Worm (Caenorhabditis elegans): ENCODE results near the gene F43E2.11.

- no peak for TF ChIP-seq unc-62 (GFP tag; optimal IDR thresholded peaks at IDR 0.05)
- TF ChIP-seq ZK546.5 (tag; optimal IDR thresholded peaks at IDR 0.05): no peak
- no peak for TF ChIP-seq ama-1 (optimal IDR thresholded peaks at IDR 0.05)
- no peak for TF ChIP-seq unc-55 (GFP tag; optimal IDR thresholded peaks at IDR 0.05)
- no peak for TF ChIP-seq elt-1 (tag; optimal IDR thresholded peaks at IDR 0.05)
- TF ChIP-seq nhr-25 (tag; optimal IDR thresholded peaks at IDR 0.05): peak; percentile 79
- no peak for TF ChIP-seq unc-39 (tag; optimal IDR thresholded peaks at IDR 0.05)
- no peak for TF ChIP-seq lin-39 (tag; optimal IDR thresholded peaks at IDR 0.05)
- TF ChIP-seq aly-2 (tag; optimal IDR thresholded peaks at IDR 0.05): no peak
- TF ChIP-seq lsy-2 (tag; optimal IDR thresholded peaks at IDR 0.05): no peak
- TF ChIP-seq ztf-11 (tag; optimal IDR thresholded peaks at IDR 0.05): no peak
- no peak for TF ChIP-seq skn-1 (tag; optimal IDR thresholded peaks at IDR 0.05)
- no peak for TF ChIP-seq lin-13 (GFP tag; optimal IDR thresholded peaks at IDR 0.05)
- TF ChIP-seq R02D3.7 (tag; optimal IDR thresholded peaks at IDR 0.05): no peak
Measured at ce11 chrII:7413275-7413674, 43.2 kb upstream of the F43E2.11 start.
